Fruit fly (Drosophila melanogaster) whole organism, embryonic: ENCODE data around the gene scu.

ENCODE experiments used
- Bdp1 ChIP-seq: fragments of 200-800 bp; sonication (Bioruptor generic); optimal IDR thresholded peaks from 3 replicates; lab custom pipeline; 2016; ENCODE audit warnings: missing biosample characterization, missing genetic modification characterization
- C15 ChIP-seq: fragments of 200-800 bp; sonication (Bioruptor generic); IDR thresholded peaks from 3 replicates; pipeline ENCODE4 v1.3.6; 2022; ENCODE audit warnings: missing biosample characterization, missing genetic modification characterization
- CG10321 ChIP-seq: fragments of 200-800 bp; sonication (Bioruptor generic); IDR thresholded peaks from 2 replicates; pipeline ENCODE4 v1.3.6; 2022; ENCODE audit warnings: missing biosample characterization, missing genetic modification characterization
- CG10462 ChIP-seq: fragments of 200-800 bp; sonication (Bioruptor generic); optimal IDR thresholded peaks from 2 replicates; lab custom pipeline; 2016; ENCODE audit warnings: missing biosample characterization, missing genetic modification characterization
- CG10543 ChIP-seq: fragments of 200-800 bp; sonication (Bioruptor generic); optimal IDR thresholded peaks from 3 replicates; lab custom pipeline; 2017; ENCODE audit warnings: missing biosample characterization, mild to moderate bottlenecking, missing genetic modification characterization, moderate library complexity
- CG11093 ChIP-seq: fragments of 200-800 bp; sonication (Bioruptor generic); IDR thresholded peaks from 3 replicates; pipeline ENCODE4 v1.3.6; 2022; ENCODE audit warnings: missing biosample characterization, missing genetic modification characterization
- CG12769 ChIP-seq: fragments of 200-800 bp; sonication (Bioruptor generic); optimal IDR thresholded peaks from 2 replicates; lab custom pipeline; 2019; ENCODE audit warnings: missing biosample characterization, mild to moderate bottlenecking, missing genetic modification characterization, moderate library complexity
- CG13287 ChIP-seq: fragments of 200-800 bp; sonication (Bioruptor generic); IDR thresholded peaks from 2 replicates; pipeline ENCODE4 v1.3.6; 2022; ENCODE audit warnings: missing biosample characterization, missing genetic modification characterization; ENCODE audit not compliant: partially characterized antibody
- CG17328 ChIP-seq: fragments of 200-800 bp; sonication (Bioruptor generic); IDR thresholded peaks from 2 replicates; pipeline ENCODE4 v1.3.6; 2022; ENCODE audit warnings: missing biosample characterization, missing genetic modification characterization
- CG17829 ChIP-seq: fragments of 200-800 bp; optimal IDR thresholded peaks from 2 replicates; lab custom pipeline; 2019; ENCODE audit warnings: missing biosample characterization, mild to moderate bottlenecking, missing genetic modification characterization, moderate library complexity
- CG2116 ChIP-seq: fragments of 200-800 bp; sonication (Bioruptor generic); optimal IDR thresholded peaks from 3 replicates; lab custom pipeline; 2018; ENCODE audit warnings: missing biosample characterization, mild to moderate bottlenecking, missing genetic modification characterization
- CG2199 ChIP-seq: fragments of 200-800 bp; sonication (Bioruptor generic); IDR thresholded peaks from 3 replicates; pipeline ENCODE4 v1.3.6; 2022; ENCODE audit warnings: missing biosample characterization, missing genetic modification characterization
- CG3847 ChIP-seq: fragments of 200-800 bp; sonication (Bioruptor generic); IDR thresholded peaks from 2 replicates; pipeline ENCODE4 v1.3.6; 2022; ENCODE audit warnings: missing biosample characterization, missing genetic modification characterization
- CG7372 ChIP-seq: fragments of 200-800 bp; sonication (Bioruptor generic); IDR thresholded peaks from 2 replicates; pipeline ENCODE4 v1.3.6; 2022; ENCODE audit warnings: missing biosample characterization, missing genetic modification characterization
- CG8290 ChIP-seq, 3 experiments: fragments of 200-800 bp; sonication (Bioruptor generic); optimal IDR thresholded peaks; 2 replicates each; lab custom pipeline; 2016 to 2019; ENCODE audit warnings: missing biosample characterization in 3 of 3, missing genetic modification characterization in 3 of 3, mild to moderate bottlenecking in 2 of 3, moderate library complexity in 1 of 3
- Dbx ChIP-seq: fragments of 200-800 bp; sonication (Bioruptor generic); IDR thresholded peaks from 3 replicates; pipeline ENCODE4 v1.3.6; 2022; ENCODE audit warnings: missing biosample characterization, missing genetic modification characterization
- Deaf1 ChIP-seq: fragments of 200-800 bp; optimal IDR thresholded peaks from 3 replicates; lab custom pipeline; 2019; ENCODE audit warnings: missing biosample characterization, mild to moderate bottlenecking, missing genetic modification characterization, moderate library complexity
- Dref ChIP-seq: fragments of 200-800 bp; sonication (Bioruptor generic); IDR thresholded peaks from 2 replicates; pipeline ENCODE4 v1.3.6; 2022; ENCODE audit warnings: missing biosample characterization, missing genetic modification characterization
- Ets65A ChIP-seq: fragments of 200-800 bp; sonication (Bioruptor generic); peaks from one replicate; lab custom pipeline; 2016; ENCODE audit warnings: missing biosample characterization, missing genetic modification characterization
- Hr3 ChIP-seq: fragments of 200-800 bp; sonication (Bioruptor generic); optimal IDR thresholded peaks from 3 replicates; lab custom pipeline; 2016; ENCODE audit warnings: missing biosample characterization, missing genetic modification characterization
- Med ChIP-seq: fragments of 200-800 bp; sonication (Bioruptor generic); peaks from one replicate; lab custom pipeline; 2016; ENCODE audit warnings: missing biosample characterization, missing genetic modification characterization, mild to moderate bottlenecking, inconsistent platforms, moderate library complexity
- NFAT ChIP-seq: fragments of 200-800 bp; sonication (Bioruptor generic); IDR thresholded peaks from 2 replicates; pipeline ENCODE4 v1.3.6; 2022; ENCODE audit warnings: missing biosample characterization, missing genetic modification characterization
- Oaz ChIP-seq: fragments of 200-800 bp; sonication (Bioruptor generic); IDR thresholded peaks from 2 replicates; pipeline ENCODE4 v1.3.6; 2022; ENCODE audit warnings: missing biosample characterization, missing genetic modification characterization
- Pdp1 ChIP-seq, 2 experiments: fragments of 200-800 bp; sonication (Bioruptor generic); optimal IDR thresholded peaks; 3 replicates each; lab custom pipeline; 2016; ENCODE audit warnings: missing biosample characterization in 2 of 2, missing genetic modification characterization in 2 of 2, mild to moderate bottlenecking in 1 of 2, moderate library complexity in 1 of 2
- Trl ChIP-seq, 3 experiments: fragments of >200 bp in 2 of 3; fragments of 200-800 bp in 1 of 3; sonication (Bioruptor generic) in 1 of 3; optimal IDR thresholded peaks; 2 replicates in 1 of 3; 3 replicates in 2 of 3; lab custom pipeline; 2016 to 2017; ENCODE audit warnings: missing biosample characterization in 1 of 3, missing genetic modification characterization in 1 of 3
- bcd ChIP-seq: fragments of 200-800 bp; sonication (Bioruptor generic); optimal IDR thresholded peaks from 2 replicates; lab custom pipeline; 2017; ENCODE audit warnings: missing biosample characterization, mild to moderate bottlenecking, missing genetic modification characterization
- bigmax ChIP-seq: fragments of 200-800 bp; sonication (Bioruptor generic); optimal IDR thresholded peaks from 2 replicates; lab custom pipeline; 2018; ENCODE audit warnings: missing biosample characterization, mild to moderate bottlenecking, missing genetic modification characterization
- cad ChIP-seq: fragments of >200 bp; optimal IDR thresholded peaks from 2 replicates; lab custom pipeline; 2017; ENCODE audit warnings: missing biosample characterization, missing genetic modification characterization
- chinmo ChIP-seq: fragments of 200-800 bp; sonication (Bioruptor generic); IDR thresholded peaks from 4 replicates; pipeline ENCODE4 v1.3.6; 2022; ENCODE audit warnings: missing biosample characterization, missing genetic modification characterization; ENCODE audit not compliant: partially characterized antibody
- ci ChIP-seq: fragments of 200-800 bp; sonication (Bioruptor generic); IDR thresholded peaks from 3 replicates; pipeline ENCODE4 v1.3.6; 2022; ENCODE audit warnings: missing biosample characterization, missing genetic modification characterization
- crol ChIP-seq: fragments of 200-800 bp; sonication (Bioruptor generic); IDR thresholded peaks from 2 replicates; pipeline ENCODE4 v1.3.6; 2022; ENCODE audit warnings: missing biosample characterization, missing genetic modification characterization
- ftz-f1 ChIP-seq: fragments of 200-800 bp; sonication (Bioruptor generic); optimal IDR thresholded peaks from 2 replicates; lab custom pipeline; 2016; ENCODE audit warnings: missing biosample characterization, missing genetic modification characterization
- gcm2 ChIP-seq: fragments of 200-800 bp; sonication (Bioruptor generic); optimal IDR thresholded peaks from 2 replicates; lab custom pipeline; 2016; ENCODE audit warnings: missing biosample characterization, missing genetic modification characterization
- grau ChIP-seq: fragments of 200-800 bp; optimal IDR thresholded peaks from 3 replicates; lab custom pipeline; 2019; ENCODE audit warnings: missing biosample characterization, mild to moderate bottlenecking, missing genetic modification characterization, moderate library complexity
- gt ChIP-seq: fragments of 200-800 bp; sonication (Bioruptor generic); IDR thresholded peaks from 2 replicates; pipeline ENCODE4 v1.3.6; 2022; ENCODE audit warnings: missing biosample characterization, missing genetic modification characterization
- kah ChIP-seq: fragments of 200-800 bp; sonication (Bioruptor generic); optimal IDR thresholded peaks from 2 replicates; lab custom pipeline; 2018; ENCODE audit warnings: missing biosample characterization, mild to moderate bottlenecking, missing genetic modification characterization
- nau ChIP-seq: fragments of 200-800 bp; sonication (Bioruptor generic); optimal IDR thresholded peaks from 3 replicates; lab custom pipeline; 2017; ENCODE audit warnings: missing biosample characterization, mild to moderate bottlenecking, missing genetic modification characterization, missing genetic modification reagents
- pita ChIP-seq: fragments of 200-800 bp; sonication (Bioruptor generic); optimal IDR thresholded peaks from 2 replicates; lab custom pipeline; 2017; ENCODE audit warnings: missing biosample characterization, mild to moderate bottlenecking, missing genetic modification characterization
- pros ChIP-seq: fragments of 200-800 bp; sonication (Bioruptor generic); optimal IDR thresholded peaks from 3 replicates; lab custom pipeline; 2019; ENCODE audit warnings: missing biosample characterization, mild to moderate bottlenecking, missing genetic modification characterization, moderate library complexity
- row ChIP-seq: fragments of 200-800 bp; sonication (Bioruptor generic); IDR thresholded peaks from 3 replicates; pipeline ENCODE4 v1.3.6; 2022; ENCODE audit warnings: missing biosample characterization, missing genetic modification characterization
- sd ChIP-seq: fragments of 200-800 bp; sonication (Bioruptor generic); optimal IDR thresholded peaks from 3 replicates; lab custom pipeline; 2018; ENCODE audit warnings: missing biosample characterization, mild to moderate bottlenecking, missing genetic modification characterization, moderate library complexity
- sens ChIP-seq: fragments of 200-800 bp; sonication (Bioruptor generic); peaks from one replicate; lab custom pipeline; 2016; ENCODE audit warnings: missing biosample characterization, missing genetic modification characterization
- so ChIP-seq: fragments of 200-800 bp; sonication (Bioruptor generic); IDR thresholded peaks from 3 replicates; pipeline ENCODE4 v1.3.6; 2022; ENCODE audit warnings: missing biosample characterization, missing genetic modification characterization
- sr ChIP-seq: fragments of 200-800 bp; sonication (Bioruptor generic); IDR thresholded peaks from 3 replicates; pipeline ENCODE4 v1.3.6; 2022; ENCODE audit warnings: missing biosample characterization, missing genetic modification characterization
- twi ChIP-seq: fragments of 200-800 bp; optimal IDR thresholded peaks from 2 replicates; lab custom pipeline; 2019; ENCODE audit warnings: missing biosample characterization, mild to moderate bottlenecking, missing genetic modification characterization, moderate library complexity
- tx ChIP-seq: fragments of 200-800 bp; sonication (Bioruptor generic); optimal IDR thresholded peaks from 2 replicates; lab custom pipeline; 2016; ENCODE audit warnings: missing biosample characterization, missing genetic modification characterization
- zen ChIP-seq: fragments of 200-800 bp; sonication (Bioruptor generic); optimal IDR thresholded peaks from 3 replicates; lab custom pipeline; 2018; ENCODE audit warnings: missing biosample characterization, mild to moderate bottlenecking, missing genetic modification characterization, moderate library complexity

The scu gene

dm6 chrX:18108676-18109075, 17.6 kb downstream of the scu start:
- TF ChIP-seq Bdp1 (GFP tag; lab: Kevin White, UChicago) (no peak), bigmax (peak; percentile 79), CG17829 (no peak), C15 (GFP tag; lab: Robert Waterston, UW) (no peak), bcd (GFP tag; lab: Kevin White, UChicago) (no peak), CG8290 (GFP tag; optimal IDR thresholded peaks at IDR 0.05; lab: Kevin White, UChicago) (peak; percentile 58), CG8290 (tag; optimal IDR thresholded peaks at IDR 0.05; lab: Kevin White, UChicago) (no peak), Dref (GFP tag; lab: Robert Waterston, UW) (0 out of 2 replicates have a peak, but pooled peaks have one; percentile 35)

DNA sequence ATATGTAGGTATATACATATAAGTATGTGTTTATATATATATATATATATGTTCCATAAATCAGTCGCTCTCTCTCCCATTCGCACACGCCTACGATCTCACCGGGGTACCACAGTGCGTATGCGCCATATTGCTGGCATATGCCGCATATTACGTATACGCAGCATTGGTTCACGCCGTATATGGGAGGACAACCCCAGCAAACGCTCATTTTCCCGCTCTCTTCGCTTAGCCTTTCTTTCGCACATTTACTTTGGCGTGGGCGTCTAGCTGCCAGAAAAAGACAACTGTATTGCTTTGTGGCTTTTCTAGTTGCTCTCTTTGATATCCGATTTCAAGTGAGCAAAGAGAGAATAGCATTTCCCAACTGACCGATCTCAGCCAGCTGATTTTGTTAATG, 23.7 kb downstream of the scu start:
- peak; percentile 71 for TF ChIP-seq CG10321 (GFP tag; lab: Robert Waterston, UW)
- TF ChIP-seq Trl (optimal IDR thresholded peaks at IDR 0.05; lab: Kevin White, UChicago): peak in 1 of 2 experiments; percentile 19
- TF ChIP-seq Trl (GFP tag; optimal IDR thresholded peaks at IDR 0.05; lab: Kevin White, UChicago): no peak
- TF ChIP-seq CG2199 (GFP tag; lab: Robert Waterston, UW): no peak
- TF ChIP-seq so (GFP tag; lab: Robert Waterston, UW): 0 out of 3 replicates have a peak, but pooled peaks have one; percentile 61
- TF ChIP-seq zen: no peak
- peak; percentile 5 for TF ChIP-seq sens (GFP tag; lab: Kevin White, UChicago)
- TF ChIP-seq CG7372 (GFP tag; lab: Robert Waterston, UW): peak; percentile 91
- peak; percentile 61; the same call in 2 of the 3 replicates for TF ChIP-seq sr (GFP tag; lab: Robert Waterston, UW)
- TF ChIP-seq ci (GFP tag; lab: Robert Waterston, UW): 0 out of 3 replicates have a peak, but pooled peaks have one; percentile 19
- TF ChIP-seq Deaf1 (tag; lab: Kevin White, UChicago): peak; percentile 20
- peak; percentile 57 for TF ChIP-seq Ets65A (GFP tag; lab: Kevin White, UChicago)
- TF ChIP-seq, all 482 proteins: peak for 9

- TF ChIP-seq crol (GFP tag; lab: Robert Waterston, UW) (peak; percentile 35; the same call in 1 of the 2 replicates), so (GFP tag; lab: Robert Waterston, UW) (peak; percentile 70; the same call in 2 of the 3 replicates), Dbx (GFP tag; lab: Robert Waterston, UW) (0 out of 3 replicates have a peak, but pooled peaks have one; percentile 18), ftz-f1 (GFP tag; lab: Kevin White, UChicago) (peak; percentile 40), NFAT (GFP tag; lab: Robert Waterston, UW) (no peak), CG13287 (GFP tag; lab: Robert Waterston, UW) (no peak), CG2116 (GFP tag; lab: Kevin White, UChicago) (no peak), kah (GFP tag; lab: Kevin White, UChicago) (peak; percentile 31), CG10543 (GFP tag; lab: Kevin White, UChicago) (peak; percentile 41), CG17328 (GFP tag; lab: Robert Waterston, UW) (no peak), CG3847 (no peak), CG12769 (tag; lab: Kevin White, UChicago) (peak; percentile 93), tx (no peak), Deaf1 (tag; lab: Kevin White, UChicago) (peak; percentile 97), grau (tag; lab: Kevin White, UChicago) (no peak), Med (peak; percentile 76), row (no peak), chinmo (GFP tag; lab: Robert Waterston, UW) (0 out of 4 replicates have a peak, but pooled peaks have one; percentile 19), Hr3 (no peak), sr (GFP tag; lab: Robert Waterston, UW) (peak; percentile 95), Pdp1 (GFP tag; optimal IDR thresholded peaks at IDR 0.05; lab: Kevin White, UChicago) (peak in 1 of 2 experiments; percentile 21), CG10462 (GFP tag; lab: Kevin White, UChicago) (no peak), cad (GFP tag; lab: Kevin White, UChicago) (no peak), gcm2 (GFP tag; lab: Kevin White, UChicago) (no peak), sd (peak; percentile 43), nau (GFP tag; lab: Kevin White, UChicago) (peak; percentile 61), twi (tag; lab: Kevin White, UChicago) (no peak), pita (GFP tag; lab: Kevin White, UChicago) (no peak), gt (GFP tag; lab: Robert Waterston, UW) (no peak), pros (GFP tag; lab: Kevin White, UChicago) (no peak), Oaz (GFP tag; lab: Robert Waterston, UW) (no peak), CG11093 (GFP tag; lab: Robert Waterston, UW) (no peak)
Observed at dm6 chrX:18116811-18117383, 25.8 kb downstream of the scu start, which contains the start of gene wupA. Gene wupA (minus strand): TSS chrX:18116922.
